Fruit fly (Drosophila melanogaster): ENCODE measurements around the gene Cog7.

Cog7 gene

DNA sequence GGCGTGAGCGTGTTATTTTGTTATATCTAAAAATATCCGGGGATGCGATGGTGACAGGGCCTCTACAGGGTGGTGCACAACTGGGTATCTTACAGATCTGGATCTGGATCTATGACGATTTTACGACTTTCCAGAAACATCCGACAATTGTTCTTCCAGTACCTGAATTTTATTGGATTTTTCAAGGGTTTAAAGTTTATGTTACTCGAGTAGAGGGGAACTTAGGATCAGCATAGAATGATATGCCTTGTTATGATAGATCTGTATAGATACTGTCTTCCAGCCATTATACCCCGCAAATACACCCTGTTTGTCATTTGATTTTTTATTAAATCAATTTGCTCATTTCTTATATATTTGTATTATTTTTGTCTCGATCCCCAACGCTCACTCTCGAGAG, 38.5 kb downstream of the Cog7 start (continued):
- TF ChIP-seq HLH54F (GFP tag; optimal IDR thresholded peaks at IDR 0.05) (peak; percentile 41), CG2120 (GFP tag; optimal IDR thresholded peaks at IDR 0.05) (peak; percentile 65), inv (GFP tag; IDR thresholded peaks at IDR 0.05; ENCODE audit: partially characterized antibody) (no peak), Doc3 (GFP tag; IDR thresholded peaks at IDR 0.05; ENCODE audit: partially characterized antibody) (no peak), gt (GFP tag; IDR thresholded peaks at IDR 0.05) (no peak), CG12155 (GFP tag; optimal IDR thresholded peaks at IDR 0.05) (peak; percentile 29), CG10543 (GFP tag; optimal IDR thresholded peaks at IDR 0.05) (peak; percentile 46), Side (GFP tag; optimal IDR thresholded peaks at IDR 0.05) (peak; percentile 4), wdn (GFP tag; IDR thresholded peaks at IDR 0.05) (peak; percentile 27; the same call in 1 of the 2 replicates), CG15514 (GFP tag; optimal IDR thresholded peaks at IDR 0.05) (peak; percentile 23), gsb (GFP tag; IDR thresholded peaks at IDR 0.05) (peak; percentile 47), CG7987 (GFP tag; optimal IDR thresholded peaks at IDR 0.05) (no peak), Doc2 (GFP tag; IDR thresholded peaks at IDR 0.05) (no peak), da (GFP tag; optimal IDR thresholded peaks at IDR 0.05) (no peak), h (optimal IDR thresholded peaks at IDR 0.05) (no peak), CoRest (tag; optimal IDR thresholded peaks at IDR 0.05) (peak; percentile 76), Dip3 (GFP tag; optimal IDR thresholded peaks at IDR 0.05) (peak; percentile 38), dati (GFP tag; IDR thresholded peaks at IDR 0.05) (no peak), seq (GFP tag; IDR thresholded peaks at IDR 0.05) (peak; percentile 57; the same call in 1 of the 2 replicates), Sry-δ (GFP tag; optimal IDR thresholded peaks at IDR 0.05) (no peak), crc (GFP tag; optimal IDR thresholded peaks at IDR 0.05) (peak; percentile 39), HHEX (GFP tag; optimal IDR thresholded peaks at IDR 0.05) (peak; percentile 63), CG32772 (GFP tag; IDR thresholded peaks at IDR 0.05) (no peak), fd3F (GFP tag; optimal IDR thresholded peaks at IDR 0.05) (peak; percentile 63), CG6765 (GFP tag; optimal IDR thresholded peaks at IDR 0.05) (peak; percentile 54), ttk (GFP tag; IDR thresholded peaks at IDR 0.05) (peak; percentile 29; the same call in 1 of the 2 replicates), CG11695 (GFP tag; IDR thresholded peaks at IDR 0.05) (peak; percentile 73), tup (GFP tag; optimal IDR thresholded peaks at IDR 0.05) (no peak), CG4854 (GFP tag; optimal IDR thresholded peaks at IDR 0.05) (peak; percentile 19), gcm2 (GFP tag; optimal IDR thresholded peaks at IDR 0.05) (no peak), chif (GFP tag; optimal IDR thresholded peaks at IDR 0.05) (peak in 1 of 2 experiments; percentile 9), H15 (GFP tag; IDR thresholded peaks at IDR 0.05) (peak; percentile 5; the same call in 1 of the 3 replicates), Ets97D (GFP tag; optimal IDR thresholded peaks at IDR 0.05) (no peak), Gsc (GFP tag; IDR thresholded peaks at IDR 0.05) (no peak), B-H1 (GFP tag; IDR thresholded peaks at IDR 0.05) (0 out of 3 replicates have a peak, but pooled peaks have one; percentile 25), CG32767 (GFP tag; IDR thresholded peaks at IDR 0.05) (peak; percentile 54; the same call in 1 of the 2 replicates), Nf-YA (GFP tag; IDR thresholded peaks at IDR 0.05) (no peak), ERR (GFP tag; optimal IDR thresholded peaks at IDR 0.05) (no peak), CG12769 (tag; optimal IDR thresholded peaks at IDR 0.05) (no peak), CG9797 (GFP tag; optimal IDR thresholded peaks at IDR 0.05) (no peak), ase (GFP tag; IDR thresholded peaks at IDR 0.05) (0 out of 3 replicates have a peak, but pooled peaks have one; percentile 54), jing (GFP tag; optimal IDR thresholded peaks at IDR 0.05) (no peak), CG15073 (GFP tag; optimal IDR thresholded peaks at IDR 0.05) (no peak), CG14965 (GFP tag; optimal IDR thresholded peaks at IDR 0.05; ENCODE audit: borderline replicate concordance) (no peak), tx (GFP tag; optimal IDR thresholded peaks at IDR 0.05) (no peak), CG6254 (GFP tag; optimal IDR thresholded peaks at IDR 0.05) (peak; percentile 48), Dip2 (GFP tag; IDR thresholded peaks at IDR 0.05) (no peak), Ravus (GFP tag; IDR thresholded peaks at IDR 0.05) (peak; percentile 6; the same call in 1 of the 2 replicates), CrebB (tag; optimal IDR thresholded peaks at IDR 0.05) (no peak), ham (GFP tag; IDR thresholded peaks at IDR 0.05) (0 out of 2 replicates have a peak, but pooled peaks have one; percentile 32), fru (optimal IDR thresholded peaks at IDR 0.05) (no peak), toy (GFP tag; IDR thresholded peaks at IDR 0.05) (0 out of 2 replicates have a peak, but pooled peaks have one; percentile 30)

All from whole organism, embryonic.